Fruit fly (Drosophila melanogaster) whole organism, embryonic: ENCODE measurements around the gene Grasp65.
A peak's percentile ranks its signal among the peaks of the same experiment; 100 is the strongest.

ENCODE experiments used
- Aef1 ChIP-seq: fragments of 200-800 bp; sonication (Bioruptor generic); IDR thresholded peaks from 3 replicates; pipeline ENCODE4 v1.3.6; 2022; ENCODE audit warnings: missing biosample characterization, missing genetic modification characterization
- Bteb2 ChIP-seq: fragments of 200-800 bp; sonication (Bioruptor generic); optimal IDR thresholded peaks from 2 replicates; lab custom pipeline; 2016; ENCODE audit warnings: missing biosample characterization, missing genetic modification characterization
- CG10321 ChIP-seq: fragments of 200-800 bp; sonication (Bioruptor generic); IDR thresholded peaks from 2 replicates; pipeline ENCODE4 v1.3.6; 2022; ENCODE audit warnings: missing biosample characterization, missing genetic modification characterization
- CG10431 ChIP-seq: fragments of 200-800 bp; sonication (Bioruptor generic); optimal IDR thresholded peaks from 3 replicates; lab custom pipeline; 2018; ENCODE audit warnings: missing biosample characterization, mild to moderate bottlenecking, missing genetic modification characterization
- CG10654 ChIP-seq: fragments of 200-800 bp; sonication (Bioruptor generic); optimal IDR thresholded peaks from 2 replicates; lab custom pipeline; 2016; ENCODE audit warnings: missing biosample characterization, missing genetic modification characterization
- CG14965 ChIP-seq: fragments of 200-800 bp; sonication (Bioruptor generic); optimal IDR thresholded peaks from 2 replicates; lab custom pipeline; 2016; ENCODE audit warnings: missing biosample characterization, missing genetic modification characterization, borderline replicate concordance
- CG15601 ChIP-seq: fragments of 200-800 bp; sonication (Bioruptor generic); optimal IDR thresholded peaks from 3 replicates; lab custom pipeline; 2019; ENCODE audit warnings: missing biosample characterization, mild to moderate bottlenecking, missing genetic modification characterization, moderate library complexity
- CG17361 ChIP-seq: fragments of 200-800 bp; sonication (Bioruptor generic); IDR thresholded peaks from 3 replicates; pipeline ENCODE4 v1.3.6; 2022; ENCODE audit warnings: missing biosample characterization, missing genetic modification characterization
- CG1792 ChIP-seq: fragments of 200-800 bp; sonication (Bioruptor generic); optimal IDR thresholded peaks from 2 replicates; lab custom pipeline; 2016; ENCODE audit warnings: missing biosample characterization, missing genetic modification characterization
- CG18011 ChIP-seq: fragments of 200-800 bp; sonication (Bioruptor generic); optimal IDR thresholded peaks from 2 replicates; lab custom pipeline; 2017; ENCODE audit warnings: missing biosample characterization, missing genetic modification characterization, mild to moderate bottlenecking, moderate library complexity, missing genotype
- CG30020 ChIP-seq: fragments of 200-800 bp; optimal IDR thresholded peaks from 2 replicates; lab custom pipeline; 2019; ENCODE audit warnings: missing biosample characterization, mild to moderate bottlenecking, missing genetic modification characterization, moderate library complexity
- CG34376 ChIP-seq: fragments of 200-800 bp; sonication (Bioruptor generic); optimal IDR thresholded peaks from 2 replicates; lab custom pipeline; 2018; ENCODE audit warnings: missing biosample characterization, mild to moderate bottlenecking, missing genetic modification characterization
- CG3995 ChIP-seq: fragments of 200-800 bp; sonication (Bioruptor generic); optimal IDR thresholded peaks from 3 replicates; lab custom pipeline; 2016; ENCODE audit warnings: missing biosample characterization, missing genetic modification characterization
- CG42726 ChIP-seq: fragments of 200-800 bp; sonication (Bioruptor generic); IDR thresholded peaks from 2 replicates; pipeline ENCODE4 v1.3.6; 2022; ENCODE audit warnings: missing biosample characterization, missing genetic modification characterization; ENCODE audit not compliant: partially characterized antibody
- CG4730 ChIP-seq: fragments of 200-800 bp; sonication (Bioruptor generic); IDR thresholded peaks from 2 replicates; pipeline ENCODE4 v1.3.6; 2022; ENCODE audit warnings: missing biosample characterization, missing genetic modification characterization
- CG5180 ChIP-seq: fragments of 200-800 bp; sonication (Bioruptor generic); optimal IDR thresholded peaks from 3 replicates; lab custom pipeline; 2017; ENCODE audit warnings: missing biosample characterization, missing genetic modification characterization, mild to moderate bottlenecking, moderate library complexity, missing genetic modification reagents
- CG8765 ChIP-seq: fragments of 200-800 bp; sonication (Bioruptor generic); IDR thresholded peaks from 2 replicates; pipeline ENCODE4 v1.3.6; 2022; ENCODE audit warnings: missing biosample characterization, missing genetic modification characterization
- CG9876 ChIP-seq: fragments of 200-800 bp; sonication (Bioruptor generic); optimal IDR thresholded peaks from 2 replicates; lab custom pipeline; 2016; ENCODE audit warnings: missing biosample characterization, missing genetic modification characterization
- CoRest ChIP-seq: fragments of 200-800 bp; sonication (Bioruptor generic); optimal IDR thresholded peaks from 3 replicates; lab custom pipeline; 2018; ENCODE audit warnings: missing biosample characterization, mild to moderate bottlenecking, missing genetic modification characterization, moderate library complexity
- Dip3 ChIP-seq: fragments of 200-800 bp; sonication (Bioruptor generic); optimal IDR thresholded peaks from 3 replicates; lab custom pipeline; 2016; ENCODE audit warnings: missing biosample characterization, missing genetic modification characterization
- H15 ChIP-seq: fragments of 200-800 bp; sonication (Bioruptor generic); IDR thresholded peaks from 3 replicates; pipeline ENCODE4 v1.3.6; 2022; ENCODE audit warnings: missing biosample characterization, missing genetic modification characterization
- HLH54F ChIP-seq: fragments of 200-800 bp; sonication (Bioruptor generic); optimal IDR thresholded peaks from 3 replicates; lab custom pipeline; 2016; ENCODE audit warnings: missing biosample characterization, missing genetic modification characterization
- Kr ChIP-seq: fragments of 200-800 bp; sonication (Bioruptor generic); optimal IDR thresholded peaks from 2 replicates; lab custom pipeline; 2017; ENCODE audit warnings: missing biosample characterization, mild to moderate bottlenecking, missing genetic modification characterization
- Lhr ChIP-seq: fragments of 200-800 bp; sonication (Bioruptor generic); optimal IDR thresholded peaks from 3 replicates; lab custom pipeline; 2017; ENCODE audit warnings: mild to moderate bottlenecking, missing biosample characterization, missing genetic modification reagents, missing genetic modification characterization
- Lim3 ChIP-seq: fragments of 200-800 bp; sonication (Bioruptor generic); IDR thresholded peaks from 2 replicates; pipeline ENCODE4 v1.3.6; 2022; ENCODE audit warnings: missing biosample characterization, missing genetic modification characterization
- Med ChIP-seq: fragments of 200-800 bp; sonication (Bioruptor generic); peaks from one replicate; lab custom pipeline; 2016; ENCODE audit warnings: missing biosample characterization, missing genetic modification characterization, mild to moderate bottlenecking, inconsistent platforms, moderate library complexity
- Neu2 ChIP-seq: fragments of 200-800 bp; sonication (Bioruptor generic); optimal IDR thresholded peaks from 3 replicates; lab custom pipeline; 2016; ENCODE audit warnings: missing biosample characterization, missing genetic modification characterization, borderline replicate concordance
- Poxn ChIP-seq: fragments of 200-800 bp; sonication (Bioruptor generic); IDR thresholded peaks from 2 replicates; pipeline ENCODE4 v1.3.6; 2022; ENCODE audit warnings: missing biosample characterization, missing genetic modification characterization
- Sox100B ChIP-seq: fragments of 200-800 bp; sonication (Bioruptor generic); optimal IDR thresholded peaks from 3 replicates; lab custom pipeline; 2018; ENCODE audit warnings: missing biosample characterization, mild to moderate bottlenecking, missing genetic modification characterization
- Ssrp ChIP-seq: fragments of 200-800 bp; sonication (Bioruptor generic); optimal IDR thresholded peaks from 2 replicates; lab custom pipeline; 2018; ENCODE audit warnings: missing biosample characterization, mild to moderate bottlenecking, missing genetic modification characterization, moderate library complexity
- ara ChIP-seq: fragments of 200-800 bp; sonication (Bioruptor generic); IDR thresholded peaks from 2 replicates; pipeline ENCODE4 v1.3.6; 2022; ENCODE audit warnings: missing biosample characterization, missing genetic modification characterization
- btn ChIP-seq: fragments of 200-800 bp; sonication (Bioruptor generic); optimal IDR thresholded peaks from 2 replicates; lab custom pipeline; 2016; ENCODE audit warnings: missing biosample characterization, missing genetic modification characterization
- cad ChIP-seq: fragments of >200 bp; optimal IDR thresholded peaks from 2 replicates; lab custom pipeline; 2017; ENCODE audit warnings: missing biosample characterization, missing genetic modification characterization
- cg ChIP-seq: fragments of 200-800 bp; sonication (Bioruptor generic); optimal IDR thresholded peaks from 3 replicates; lab custom pipeline; 2019; ENCODE audit warnings: missing biosample characterization, mild to moderate bottlenecking, missing genetic modification characterization, moderate library complexity
- dm ChIP-seq: fragments of 200-800 bp; sonication (Bioruptor generic); optimal IDR thresholded peaks from 3 replicates; lab custom pipeline; 2016; ENCODE audit warnings: missing biosample characterization, missing genetic modification characterization
- dmrt11E ChIP-seq: fragments of 200-800 bp; sonication (Bioruptor generic); optimal IDR thresholded peaks from 3 replicates; lab custom pipeline; 2018; ENCODE audit warnings: missing biosample characterization, mild to moderate bottlenecking, missing genetic modification characterization, moderate library complexity
- dmrt99B ChIP-seq: fragments of 200-800 bp; sonication (Bioruptor generic); optimal IDR thresholded peaks from 2 replicates; lab custom pipeline; 2018; ENCODE audit warnings: missing biosample characterization, mild to moderate bottlenecking, missing genetic modification characterization, moderate library complexity
- emc ChIP-seq: fragments of 200-800 bp; sonication (Bioruptor generic); optimal IDR thresholded peaks from 2 replicates; lab custom pipeline; 2016; ENCODE audit warnings: missing biosample characterization, missing genetic modification characterization
- ewg ChIP-seq: fragments of 200-800 bp; sonication (Bioruptor generic); optimal IDR thresholded peaks from 3 replicates; lab custom pipeline; 2017; ENCODE audit warnings: mild to moderate bottlenecking, missing biosample characterization, missing genetic modification reagents, missing genetic modification characterization
- gsb-n ChIP-seq: fragments of 200-800 bp; sonication (Bioruptor generic); optimal IDR thresholded peaks from 3 replicates; lab custom pipeline; 2018; ENCODE audit warnings: missing biosample characterization, mild to moderate bottlenecking, missing genetic modification characterization
- insv ChIP-seq, 2 experiments: fragments of 200-800 bp; sonication (Bioruptor generic); optimal IDR thresholded peaks; 3 replicates each; lab custom pipeline; 2016 to 2018; ENCODE audit warnings: missing biosample characterization in 2 of 2, missing genetic modification characterization in 2 of 2
- kay ChIP-seq: fragments of 200-800 bp; sonication (Bioruptor generic); optimal IDR thresholded peaks from 2 replicates; lab custom pipeline; 2016; ENCODE audit warnings: missing biosample characterization, missing genetic modification characterization
- luna ChIP-seq: fragments of 200-800 bp; sonication (Bioruptor generic); optimal IDR thresholded peaks from 2 replicates; lab custom pipeline; 2016; ENCODE audit warnings: missing biosample characterization, missing genetic modification characterization
- mld ChIP-seq: fragments of 200-800 bp; sonication (Bioruptor generic); IDR thresholded peaks from 3 replicates; pipeline ENCODE4 v1.3.6; 2022; ENCODE audit warnings: missing biosample characterization, missing genetic modification characterization; ENCODE audit not compliant: partially characterized antibody
- nom ChIP-seq: fragments of 200-800 bp; sonication (Bioruptor generic); optimal IDR thresholded peaks from 2 replicates; lab custom pipeline; 2017; ENCODE audit warnings: missing biosample characterization, missing genetic modification characterization, mild to moderate bottlenecking, moderate library complexity, missing genetic modification reagents
- onecut ChIP-seq: fragments of 200-800 bp; sonication (Bioruptor generic); IDR thresholded peaks from 2 replicates; pipeline ENCODE4 v1.3.6; 2022; ENCODE audit warnings: missing biosample characterization, missing genetic modification characterization
- row ChIP-seq: fragments of 200-800 bp; sonication (Bioruptor generic); IDR thresholded peaks from 3 replicates; pipeline ENCODE4 v1.3.6; 2022; ENCODE audit warnings: missing biosample characterization, missing genetic modification characterization
- schlank ChIP-seq: fragments of 200-800 bp; sonication (Bioruptor generic); optimal IDR thresholded peaks from 2 replicates; lab custom pipeline; 2018; ENCODE audit warnings: missing biosample characterization, mild to moderate bottlenecking, missing genetic modification characterization
- sim ChIP-seq: fragments of 200-800 bp; sonication (Bioruptor generic); IDR thresholded peaks from 2 replicates; pipeline ENCODE4 v1.3.6; 2022; ENCODE audit warnings: missing biosample characterization, missing genetic modification characterization
- slp2 ChIP-seq: fragments of 200-800 bp; sonication (Bioruptor generic); optimal IDR thresholded peaks from 2 replicates; lab custom pipeline; 2016; ENCODE audit warnings: missing biosample characterization, missing genetic modification characterization
- vnd ChIP-seq: fragments of 200-800 bp; sonication (Bioruptor generic); IDR thresholded peaks from 3 replicates; pipeline ENCODE4 v1.3.6; 2022; ENCODE audit warnings: missing biosample characterization, missing genetic modification characterization; ENCODE audit not compliant: partially characterized antibody
- zfh2 ChIP-seq: fragments of 200-800 bp; sonication (Bioruptor generic); optimal IDR thresholded peaks from 2 replicates; lab custom pipeline; 2016; ENCODE audit warnings: missing biosample characterization, missing genetic modification characterization

Gene Grasp65

dm6 chr3L:19910054-19910414 is 14.7 kb upstream of the Grasp65 start, which contains the start of the genes Mi-2 and Prp3 (continued):
- no peak for TF ChIP-seq Ssrp (tag; lab: Kevin White, UChicago)
- no peak for TF ChIP-seq luna
- TF ChIP-seq CG30020 (tag; lab: Kevin White, UChicago): peak; percentile 24
- TF ChIP-seq onecut (GFP tag; lab: Robert Waterston, UW): peak; percentile 15; the same call in 1 of the 2 replicates
- TF ChIP-seq CG1792: no peak
- no peak for TF ChIP-seq CG3995 (GFP tag; lab: Kevin White, UChicago)
- no peak for TF ChIP-seq cad (GFP tag; lab: Kevin White, UChicago)
- TF ChIP-seq Neu2 (GFP tag; lab: Kevin White, UChicago): no peak
- TF ChIP-seq CG10321: peak; percentile 51; the same call in 1 of the 2 replicates
- no peak for TF ChIP-seq sim (GFP tag; lab: Robert Waterston, UW)
- no peak for TF ChIP-seq CG9876
- no peak for TF ChIP-seq vnd (GFP tag; lab: Robert Waterston, UW)
- TF ChIP-seq CoRest: peak; percentile 10
- TF ChIP-seq gsb-n (tag; lab: Kevin White, UChicago): no peak
- no peak for TF ChIP-seq Poxn (GFP tag; lab: Robert Waterston, UW)
- no peak for TF ChIP-seq row (GFP tag; lab: Robert Waterston, UW)
- no peak for TF ChIP-seq CG18011 (GFP tag; lab: Kevin White, UChicago)
- no peak for TF ChIP-seq dmrt11E (tag; lab: Kevin White, UChicago)
- TF ChIP-seq Lhr (GFP tag; lab: Kevin White, UChicago): peak; percentile 17
- TF ChIP-seq cg (GFP tag; lab: Kevin White, UChicago): peak; percentile 33
- no peak for TF ChIP-seq dmrt99B (tag; lab: Kevin White, UChicago)
- TF ChIP-seq CG34376 (GFP tag; lab: Kevin White, UChicago): peak; percentile 51
- TF ChIP-seq CG14965 (GFP tag; lab: Kevin White, UChicago): no peak
- TF ChIP-seq CG8765 (GFP tag; lab: Robert Waterston, UW): no peak
- no peak for TF ChIP-seq HLH54F
- no peak for TF ChIP-seq kay (GFP tag; lab: Kevin White, UChicago)
- TF ChIP-seq slp2 (GFP tag; lab: Kevin White, UChicago): no peak
- no peak for TF ChIP-seq schlank (tag; lab: Kevin White, UChicago)
- TF ChIP-seq H15: no peak
- TF ChIP-seq Aef1 (GFP tag; lab: Robert Waterston, UW): no peak
- no peak for TF ChIP-seq ara (GFP tag; lab: Robert Waterston, UW)
- TF ChIP-seq CG4730 (GFP tag; lab: Robert Waterston, UW): no peak
- no peak for TF ChIP-seq CG10654 (GFP tag; lab: Kevin White, UChicago)
- TF ChIP-seq btn: no peak
- TF ChIP-seq CG42726 (GFP tag; lab: Robert Waterston, UW): 0 out of 2 replicates have a peak, but pooled peaks have one; percentile 40
- TF ChIP-seq ewg (GFP tag; lab: Kevin White, UChicago): peak; percentile 7
- no peak for TF ChIP-seq emc (GFP tag; lab: Kevin White, UChicago)
- TF ChIP-seq insv (GFP tag; optimal IDR thresholded peaks at IDR 0.05; lab: Kevin White, UChicago): peak in 1 of 2 experiments; percentile 38
- no peak for TF ChIP-seq CG5180 (GFP tag; lab: Kevin White, UChicago)
- peak; percentile 88 for TF ChIP-seq Med
- no peak for TF ChIP-seq CG17361 (GFP tag; lab: Robert Waterston, UW)
- no peak for TF ChIP-seq CG10431
- no peak for TF ChIP-seq Dip3 (GFP tag; lab: Kevin White, UChicago)
- peak; percentile 29 for TF ChIP-seq Bteb2 (GFP tag; lab: Kevin White, UChicago)
- peak; percentile 17 for TF ChIP-seq CG15601 (tag; lab: Kevin White, UChicago)
- TF ChIP-seq dm (GFP tag; lab: Kevin White, UChicago): peak; percentile 81
- TF ChIP-seq Lim3 (GFP tag; lab: Robert Waterston, UW): no peak
- no peak for TF ChIP-seq zfh2 (GFP tag; lab: Kevin White, UChicago)
- TF ChIP-seq nom (GFP tag; lab: Kevin White, UChicago): peak; percentile 70
- TF ChIP-seq Sox100B (GFP tag; lab: Kevin White, UChicago): no peak
- no peak for TF ChIP-seq Kr (GFP tag; lab: Kevin White, UChicago)
- TF ChIP-seq mld (GFP tag; lab: Robert Waterston, UW): no peak
